Worm (Caenorhabditis elegans) whole organism, young adult: ENCODE measurements around the gene D1054.18.
A peak's percentile ranks its signal among the peaks of the same experiment; 100 is the strongest.

Source experiments
- B0261.1 ChIP-seq: sonication (generic microtip); optimal IDR thresholded peaks from 2 replicates; lab custom pipeline; 2016; ENCODE audit warnings: mild to moderate bottlenecking, missing genetic modification characterization, moderate library complexity, missing compliant biosample characterization
- C06A6.2 ChIP-seq: fragments of 200-800 bp; sonication (Bioruptor generic); conservative IDR thresholded peaks from 2 replicates; pipeline ENCODE4 v1.3.6; 2022; ENCODE audit warnings: missing genetic modification characterization, missing compliant biosample characterization
- C17E4.6 ChIP-seq: fragments of 200-800 bp; sonication (Bioruptor generic); IDR thresholded peaks from 2 replicates; pipeline ENCODE4 v1.3.6; 2022; ENCODE audit warnings: missing genetic modification reagents, missing genetic modification characterization, missing compliant biosample characterization
- F10E7.11 ChIP-seq: sonication (generic microtip); optimal IDR thresholded peaks from 2 replicates; lab custom pipeline; 2017; ENCODE audit warnings: mild to moderate bottlenecking, missing genetic modification characterization, moderate library complexity, missing compliant biosample characterization
- F37B4.10 ChIP-seq: fragments of 200-800 bp; sonication (Bioruptor generic); IDR thresholded peaks from 2 replicates; pipeline ENCODE4 v1.3.6; 2022; ENCODE audit warnings: missing genetic modification characterization, missing compliant biosample characterization
- F55B11.4 ChIP-seq: sonication (generic microtip); optimal IDR thresholded peaks from 2 replicates; lab custom pipeline; 2016; ENCODE audit warnings: missing compliant biosample characterization, missing genetic modification characterization, borderline replicate concordance; ENCODE audit not compliant: insufficient read depth
- F57A8.1 ChIP-seq: fragments of 200-800 bp; sonication (Bioruptor generic); optimal IDR thresholded peaks from 2 replicates; lab custom pipeline; 2018; ENCODE audit warnings: mild to moderate bottlenecking, missing genetic modification characterization, moderate library complexity, missing compliant biosample characterization
- F57C9.4 ChIP-seq: sonication (generic microtip); optimal IDR thresholded peaks from 2 replicates; lab custom pipeline; 2017; ENCODE audit warnings: mild to moderate bottlenecking, missing genetic modification characterization, missing compliant biosample characterization
- K11D2.4 ChIP-seq: fragments of 200-800 bp; sonication (Bioruptor generic); IDR thresholded peaks from 2 replicates; pipeline ENCODE4 v1.3.6; 2022; ENCODE audit warnings: missing genetic modification reagents, missing genetic modification characterization, missing compliant biosample characterization
- K12H6.12 ChIP-seq: fragments of 200-800 bp; sonication (Bioruptor generic); optimal IDR thresholded peaks from 2 replicates; lab custom pipeline; 2018; ENCODE audit warnings: mild to moderate bottlenecking, missing genetic modification characterization, missing compliant biosample characterization
- Y53F4B.3 ChIP-seq: fragments of 200-800 bp; sonication (Bioruptor generic); IDR thresholded peaks from 2 replicates; pipeline ENCODE4 v1.3.6; 2022; ENCODE audit warnings: missing genetic modification reagents, missing genetic modification characterization, missing compliant biosample characterization
- Y56A3A.18 ChIP-seq: fragments of 200-800 bp; sonication (Bioruptor generic); IDR thresholded peaks from 2 replicates; pipeline ENCODE4 v1.3.6; 2022; ENCODE audit warnings: missing genetic modification reagents, missing genetic modification characterization, missing compliant biosample characterization
- Y95B8A.8 ChIP-seq: fragments of 200-800 bp; sonication (Bioruptor generic); IDR thresholded peaks from 2 replicates; pipeline ENCODE4 v1.3.6; 2022; ENCODE audit warnings: missing genetic modification reagents, missing genetic modification characterization, missing compliant biosample characterization
- ZK185.1 ChIP-seq: sonication (generic microtip); optimal IDR thresholded peaks from 2 replicates; lab custom pipeline; 2016; ENCODE audit warnings: mild to moderate bottlenecking, missing genetic modification characterization, missing compliant biosample characterization; ENCODE audit not compliant: poor library complexity, severe bottlenecking
- aptf-3 ChIP-seq: fragments of 200-800 bp; sonication (Bioruptor generic); IDR thresholded peaks from 2 replicates; pipeline ENCODE4 v1.3.6; 2022; ENCODE audit warnings: missing genetic modification characterization, missing compliant biosample characterization
- attf-5 ChIP-seq: fragments of 200-800 bp; sonication (Bioruptor generic); optimal IDR thresholded peaks from 2 replicates; lab custom pipeline; 2018; ENCODE audit warnings: mild to moderate bottlenecking, missing genetic modification characterization, missing compliant biosample characterization
- attf-6 ChIP-seq: fragments of 200-800 bp; sonication (Bioruptor generic); IDR thresholded peaks from 2 replicates; pipeline ENCODE4 v1.3.6; 2022; ENCODE audit warnings: missing genetic modification reagents, missing genetic modification characterization, missing compliant biosample characterization
- cebp-1 ChIP-seq, 2 experiments: fragments of 200-800 bp in 1 of 2; sonication (Bioruptor generic) in 1 of 2; sonication (generic microtip) in 1 of 2; IDR thresholded peaks in 1 of 2; optimal IDR thresholded peaks in 1 of 2; 2 replicates each; pipeline versions ENCODE4 v1.3.6 to Lab custom; 2017 to 2022; ENCODE audit warnings: missing compliant biosample characterization in 2 of 2, missing genetic modification characterization in 2 of 2, mild to moderate bottlenecking in 1 of 2, missing genetic modification reagents in 1 of 2, moderate library complexity in 1 of 2
- ceh-100 ChIP-seq: fragments of 200-800 bp; sonication (Bioruptor generic); IDR thresholded peaks from 2 replicates; pipeline ENCODE4 v1.3.6; 2022; ENCODE audit warnings: missing genetic modification reagents, missing genetic modification characterization, missing compliant biosample characterization
- ceh-40 ChIP-seq: fragments of 200-800 bp; sonication (Bioruptor generic); IDR thresholded peaks from 2 replicates; pipeline ENCODE4 v1.3.6; 2022; ENCODE audit warnings: missing genetic modification characterization, missing compliant biosample characterization
- ceh-79 ChIP-seq: sonication (generic microtip); optimal IDR thresholded peaks from 2 replicates; lab custom pipeline; 2017; ENCODE audit warnings: mild to moderate bottlenecking, missing genetic modification characterization, missing compliant biosample characterization
- dpff-1 ChIP-seq: sonication (generic microtip); optimal IDR thresholded peaks from 2 replicates; lab custom pipeline; 2017; ENCODE audit warnings: mild to moderate bottlenecking, missing genetic modification characterization, missing compliant biosample characterization
- ets-4 ChIP-seq: fragments of 200-800 bp; sonication (Bioruptor generic); optimal IDR thresholded peaks from 2 replicates; lab custom pipeline; 2018; ENCODE audit warnings: mild to moderate bottlenecking, missing genetic modification characterization, missing compliant biosample characterization
- gei-17 ChIP-seq: fragments of 200-800 bp; sonication (Bioruptor generic); optimal IDR thresholded peaks from 2 replicates; lab custom pipeline; 2018; ENCODE audit warnings: mild to moderate bottlenecking, missing genetic modification characterization, missing compliant biosample characterization
- him-1 ChIP-seq: sonication (generic microtip); optimal IDR thresholded peaks from 2 replicates; lab custom pipeline; 2016; ENCODE audit warnings: missing genotype, missing genetic modification reagents, missing genetic modification characterization, missing compliant biosample characterization
- hlh-26 ChIP-seq: fragments of 200-800 bp; sonication (Bioruptor generic); conservative IDR thresholded peaks from 2 replicates; pipeline ENCODE4 v1.3.6; 2022; ENCODE audit warnings: missing genetic modification reagents, missing genetic modification characterization, missing compliant biosample characterization
- hmg-20 ChIP-seq: fragments of 200-800 bp; sonication (Bioruptor generic); IDR thresholded peaks from 2 replicates; pipeline ENCODE4 v1.3.6; 2022; ENCODE audit warnings: missing genetic modification reagents, missing genetic modification characterization, missing compliant biosample characterization
- let-526 ChIP-seq: fragments of 200-800 bp; sonication (Bioruptor generic); IDR thresholded peaks from 2 replicates; pipeline ENCODE4 v1.3.6; 2022; ENCODE audit warnings: missing genetic modification reagents, missing genetic modification characterization, missing compliant biosample characterization
- lin-35 ChIP-seq, 3 experiments: fragments of 150-350 bp in 2 of 3; sonication (generic microtip) in 1 of 3; optimal IDR thresholded peaks; 2 replicates each; lab custom pipeline; 2014 to 2018; ENCODE audit warnings: missing biosample characterization in 3 of 3, missing genetic modification characterization in 3 of 3, missing genetic modification reagents in 3 of 3
- lir-1 ChIP-seq: fragments of 200-800 bp; sonication (Bioruptor generic); conservative IDR thresholded peaks from 2 replicates; pipeline ENCODE4 v1.3.6; 2022; ENCODE audit warnings: missing genetic modification reagents, missing genetic modification characterization, missing compliant biosample characterization
- lsl-1 ChIP-seq: fragments of 200-800 bp; sonication (Bioruptor generic); optimal IDR thresholded peaks from 2 replicates; lab custom pipeline; 2018; ENCODE audit warnings: mild to moderate bottlenecking, missing genetic modification characterization, moderate library complexity, missing compliant biosample characterization
- madf-3 ChIP-seq: fragments of 200-800 bp; sonication (Bioruptor generic); IDR thresholded peaks from 2 replicates; pipeline ENCODE4 v1.3.6; 2022; ENCODE audit warnings: missing genetic modification reagents, missing genetic modification characterization, missing compliant biosample characterization
- madf-6 ChIP-seq: fragments of 200-800 bp; sonication (Bioruptor generic); IDR thresholded peaks from 2 replicates; pipeline ENCODE4 v1.3.6; 2022; ENCODE audit warnings: missing genetic modification reagents, missing genetic modification characterization, missing compliant biosample characterization
- mcd-1 ChIP-seq: fragments of 200-800 bp; sonication (Bioruptor generic); IDR thresholded peaks from 2 replicates; pipeline ENCODE4 v1.3.6; 2022; ENCODE audit warnings: missing genetic modification reagents, missing genetic modification characterization, missing compliant biosample characterization
- mes-4 ChIP-seq: sonication (generic microtip); optimal IDR thresholded peaks from 2 replicates; lab custom pipeline; 2016; ENCODE audit warnings: missing genotype, missing genetic modification characterization, missing compliant biosample characterization
- nfya-1 ChIP-seq: sonication (generic microtip); optimal IDR thresholded peaks from 2 replicates; lab custom pipeline; 2017; ENCODE audit warnings: antibody characterized with exemption, missing compliant biosample characterization, missing genetic modification characterization, borderline replicate concordance; ENCODE audit not compliant: insufficient read depth
- nhr-120 ChIP-seq: fragments of 200-800 bp; sonication (Bioruptor generic); IDR thresholded peaks from 2 replicates; pipeline ENCODE4 v1.3.6; 2022; ENCODE audit warnings: missing genetic modification characterization, missing compliant biosample characterization
- pha-4 ChIP-seq: fragments of 150-350 bp; sonication (generic microtip); optimal IDR thresholded peaks from 2 replicates; lab custom pipeline; 2014; ENCODE audit warnings: missing biosample characterization, missing genetic modification reagents, missing genetic modification characterization
- rec-8 ChIP-seq, 2 experiments: sonication (generic microtip); optimal IDR thresholded peaks; 2 replicates each; lab custom pipeline; 2016; ENCODE audit warnings: mild to moderate bottlenecking in 2 of 2, missing genetic modification characterization in 2 of 2, missing genetic modification reagents in 2 of 2, missing genotype in 2 of 2, missing biosample characterization in 1 of 2, missing compliant biosample characterization in 1 of 2, moderate library complexity in 1 of 2
- sea-2 ChIP-seq: fragments of 200-800 bp; sonication (Bioruptor generic); IDR thresholded peaks from 2 replicates; pipeline ENCODE4 v1.3.6; 2022; ENCODE audit warnings: missing genetic modification characterization, missing compliant biosample characterization
- snpc-1.1 ChIP-seq: sonication (generic microtip); optimal IDR thresholded peaks from 2 replicates; lab custom pipeline; 2017; ENCODE audit warnings: missing genetic modification characterization, mild to moderate bottlenecking, missing compliant biosample characterization, antibody characterized with exemption, moderate library complexity, missing genotype, missing genetic modification reagents; ENCODE audit not compliant: insufficient read depth
- tbp1 ChIP-seq: fragments of 200-800 bp; sonication (Bioruptor generic); optimal IDR thresholded peaks from 2 replicates; lab custom pipeline; 2018; ENCODE audit warnings: mild to moderate bottlenecking, missing genetic modification characterization, missing compliant biosample characterization
- zfh-2 ChIP-seq: fragments of 200-800 bp; sonication (Bioruptor generic); conservative IDR thresholded peaks from 2 replicates; pipeline ENCODE4 v1.3.6; 2022; ENCODE audit warnings: missing genetic modification reagents, missing genetic modification characterization, missing compliant biosample characterization
- ztf-18 ChIP-seq: sonication (generic microtip); optimal IDR thresholded peaks from 2 replicates; lab custom pipeline; 2016; ENCODE audit warnings: missing genotype, mild to moderate bottlenecking, missing genetic modification characterization, missing compliant biosample characterization
- ztf-28 ChIP-seq: fragments of 200-800 bp; sonication (Bioruptor generic); IDR thresholded peaks from 2 replicates; pipeline ENCODE4 v1.3.6; 2022; ENCODE audit warnings: missing genetic modification reagents, missing genetic modification characterization, missing compliant biosample characterization
- ztf-3 ChIP-seq: fragments of 200-800 bp; sonication (Bioruptor generic); optimal IDR thresholded peaks from 2 replicates; lab custom pipeline; 2018; ENCODE audit warnings: mild to moderate bottlenecking, missing genetic modification characterization, missing compliant biosample characterization
- ztf-6 ChIP-seq: fragments of 200-800 bp; sonication (Bioruptor generic); IDR thresholded peaks from 2 replicates; pipeline ENCODE4 v1.3.6; 2022; ENCODE audit warnings: missing genetic modification reagents, missing genetic modification characterization, missing compliant biosample characterization

Gene D1054.18

DNA sequence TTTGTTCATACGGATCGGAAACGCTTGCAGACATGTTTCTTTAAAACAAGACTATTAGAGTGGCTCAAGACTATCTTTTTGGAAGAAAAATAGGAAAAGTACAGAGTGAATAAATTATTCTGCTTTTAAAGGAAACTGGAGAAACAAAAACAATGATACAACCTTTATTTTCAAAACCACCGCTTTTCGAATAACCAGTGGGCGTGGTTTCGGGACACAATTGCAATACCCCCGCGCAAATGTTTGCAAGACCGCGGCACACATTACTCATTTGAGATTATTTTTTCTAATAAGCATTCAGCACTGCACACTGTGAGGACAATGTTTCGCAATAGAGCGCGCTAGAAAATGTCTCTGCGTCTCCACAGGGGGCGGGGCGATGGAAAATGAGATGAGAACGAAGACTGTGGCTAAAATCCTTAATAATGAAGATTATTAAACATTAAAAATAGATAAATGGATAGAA lies 6.9 kb upstream of the D1054.18 start, which contains the start of gene plrg-1:
Gene plrg-1 (minus strand): TSS at position 51 of the 466 bp plus-strand sequence.
- TF ChIP-seq ztf-18 (tag; lab: Kevin White, UChicago) (peak; percentile 73), cebp-1 (GFP tag; IDR thresholded peaks at IDR 0.05; lab: Robert Waterston, UW) (peak; percentile 99), cebp-1 (tag; optimal IDR thresholded peaks at IDR 0.05; lab: Kevin White, UChicago) (peak; percentile 99), ztf-3 (GFP tag; lab: Kevin White, UChicago) (no peak), lir-1 (GFP tag; lab: Robert Waterston, UW) (peak; percentile 79), madf-6 (GFP tag; lab: Robert Waterston, UW) (peak; percentile 86), hmg-20 (GFP tag; lab: Robert Waterston, UW) (peak; percentile 79), pha-4 (no peak), mes-4 (tag; lab: Kevin White, UChicago) (no peak), C17E4.6 (peak; percentile 19; the same call in 1 of the 2 replicates), ZK185.1 (tag; lab: Kevin White, UChicago) (peak; percentile 91), Y95B8A.8 (GFP tag; lab: Robert Waterston, UW) (peak; percentile 79; the same call in 1 of the 2 replicates), B0261.1 (tag; lab: Kevin White, UChicago) (no peak), Y56A3A.18 (GFP tag; lab: Robert Waterston, UW) (peak; percentile 56; the same call in 1 of the 2 replicates), ztf-6 (GFP tag; lab: Robert Waterston, UW) (peak; percentile 72; the same call in 1 of the 2 replicates), madf-3 (GFP tag; lab: Robert Waterston, UW) (peak; percentile 89), F37B4.10 (GFP tag; lab: Robert Waterston, UW) (0 out of 2 replicates have a peak, but pooled peaks have one; percentile 66), mcd-1 (peak; percentile 90), ztf-28 (GFP tag; lab: Robert Waterston, UW) (peak; percentile 82), F55B11.4 (tag; lab: Kevin White, UChicago) (no peak), snpc-1.1 (peak; percentile 51), F57A8.1 (GFP tag; lab: Kevin White, UChicago) (no peak), ceh-79 (tag; lab: Kevin White, UChicago) (no peak), sea-2 (GFP tag; lab: Robert Waterston, UW) (no peak), F57C9.4 (tag; lab: Kevin White, UChicago) (no peak), rec-8 (tag; optimal IDR thresholded peaks at IDR 0.05; lab: Kevin White, UChicago) (peak; percentile 20 to 60), dpff-1 (no peak), ceh-100 (GFP tag; lab: Robert Waterston, UW) (peak; percentile 88), K11D2.4 (GFP tag; lab: Robert Waterston, UW) (peak; percentile 76), nhr-120 (GFP tag; lab: Robert Waterston, UW) (no peak), tbp1 (peak; percentile 69), him-1 (peak; percentile 47), K12H6.12 (tag; lab: Kevin White, UChicago) (peak; percentile 45), C06A6.2 (GFP tag; lab: Robert Waterston, UW) (peak; percentile 96), let-526 (GFP tag; lab: Robert Waterston, UW) (no peak), attf-5 (peak; percentile 97), zfh-2 (peak; percentile 69), nfya-1 (tag; lab: Kevin White, UChicago) (no peak), Y53F4B.3 (GFP tag; lab: Robert Waterston, UW) (0 out of 2 replicates have a peak, but pooled peaks have one; percentile 48), gei-17 (GFP tag; lab: Kevin White, UChicago) (peak; percentile 51), F10E7.11 (tag; lab: Kevin White, UChicago) (no peak), ceh-40 (GFP tag; lab: Robert Waterston, UW) (0 out of 2 replicates have a peak, but pooled peaks have one; percentile 34), aptf-3 (GFP tag; lab: Robert Waterston, UW) (no peak), ets-4 (peak; percentile 66), hlh-26 (GFP tag; lab: Robert Waterston, UW) (no peak), attf-6 (GFP tag; lab: Robert Waterston, UW) (peak; percentile 68; the same call in 1 of the 2 replicates), lsl-1 (GFP tag; lab: Kevin White, UChicago) (peak; percentile 74), lin-35 (GFP tag; optimal IDR thresholded peaks at IDR 0.05; lab: Kevin White, UChicago) (peak in 1 of 3 experiments; percentile 76)
